Worm (Caenorhabditis elegans): ENCODE measurements around the gene F35H10.3.

ce11 chrIV:8299636-8300035, 26.1 kb upstream of the F35H10.3 start, which contains the start of gene F35H10.6:
- TF ChIP-seq ama-1 (optimal IDR thresholded peaks at IDR 0.05) (no peak), ceh-13 (GFP tag; optimal IDR thresholded peaks at IDR 0.05) (no peak), hmbx-1 (tag; optimal IDR thresholded peaks at IDR 0.05) (no peak), hnd-1 (tag; optimal IDR thresholded peaks at IDR 0.05) (no peak), tbx-11 (GFP tag; IDR thresholded peaks at IDR 0.05) (no peak), B0310.2 (tag; optimal IDR thresholded peaks at IDR 0.05) (no peak), tbx-37 (GFP tag; conservative IDR thresholded peaks at IDR 0.05) (no peak), pes-1 (GFP tag; IDR thresholded peaks at IDR 0.05) (no peak), ets-7 (tag; optimal IDR thresholded peaks at IDR 0.05) (no peak), flt-1 (GFP tag; IDR thresholded peaks at IDR 0.05) (no peak), scrt-1 (GFP tag; IDR thresholded peaks at IDR 0.05) (no peak), sea-1 (GFP tag; conservative IDR thresholded peaks at IDR 0.05) (no peak), ceh-36 (tag; optimal IDR thresholded peaks at IDR 0.05) (no peak)
